Worm (Caenorhabditis elegans): ENCODE measurements around the gene ncx-6.

- TF ChIP-seq tbx-11 (GFP tag; IDR thresholded peaks at IDR 0.05) (no peak), B0310.2 (tag; optimal IDR thresholded peaks at IDR 0.05) (no peak)
These were observed 23.7 kb downstream of the ncx-6 start, which contains the start of gene best-5 for ce11 chrIII:9690044-9690443.
